Fruit fly (Drosophila melanogaster) whole organism, wandering third instar larva: Measurements from ENCODE around the gene M6.

Source experiments
- Dif ChIP-seq: fragments of 200-275, 200-300 bp; sonication (Bioruptor generic); optimal IDR thresholded peaks from 2 replicates; lab custom pipeline; 2018; ENCODE audit warnings: missing biosample characterization, missing genetic modification characterization; ENCODE audit not compliant: partially characterized antibody
- Mio ChIP-seq: sonication (Bioruptor generic); optimal IDR thresholded peaks from 2 replicates; lab custom pipeline; 2016; ENCODE audit warnings: missing biosample characterization, missing genetic modification characterization
- fru ChIP-seq: fragments of 200-800 bp; sonication (Bioruptor generic); optimal IDR thresholded peaks from 3 replicates; lab custom pipeline; 2016; ENCODE audit warnings: missing biosample characterization, mild to moderate bottlenecking, missing genetic modification characterization
- sage ChIP-seq: fragments of 200-800 bp; sonication (Bioruptor generic); optimal IDR thresholded peaks from 2 replicates; lab custom pipeline; 2016; ENCODE audit warnings: missing biosample characterization, mild to moderate bottlenecking, missing genetic modification characterization
- usp ChIP-seq: fragments of >200 bp; optimal IDR thresholded peaks from 2 replicates; lab custom pipeline; 2017; ENCODE audit warnings: missing biosample characterization, missing genetic modification characterization
- woc ChIP-seq: sonication (Bioruptor generic); optimal IDR thresholded peaks from 2 replicates; lab custom pipeline; 2016; ENCODE audit warnings: missing biosample characterization, mild to moderate bottlenecking, missing genetic modification characterization

- TF ChIP-seq sage (GFP tag; lab: Kevin White, UChicago) (no peak), Dif (GFP tag; lab: Kevin White, UChicago) (no peak), usp (no peak), fru (no peak), Mio (no peak), woc (GFP tag; lab: Kevin White, UChicago) (no peak)
These were observed 50.7 kb downstream of the M6 start, which contains the start of gene CG7173 for dm6 chr3L:21558176-21558871.
